Fruit fly (Drosophila melanogaster): ENCODE data around the gene Dscam4.

Dscam4 gene

DNA sequence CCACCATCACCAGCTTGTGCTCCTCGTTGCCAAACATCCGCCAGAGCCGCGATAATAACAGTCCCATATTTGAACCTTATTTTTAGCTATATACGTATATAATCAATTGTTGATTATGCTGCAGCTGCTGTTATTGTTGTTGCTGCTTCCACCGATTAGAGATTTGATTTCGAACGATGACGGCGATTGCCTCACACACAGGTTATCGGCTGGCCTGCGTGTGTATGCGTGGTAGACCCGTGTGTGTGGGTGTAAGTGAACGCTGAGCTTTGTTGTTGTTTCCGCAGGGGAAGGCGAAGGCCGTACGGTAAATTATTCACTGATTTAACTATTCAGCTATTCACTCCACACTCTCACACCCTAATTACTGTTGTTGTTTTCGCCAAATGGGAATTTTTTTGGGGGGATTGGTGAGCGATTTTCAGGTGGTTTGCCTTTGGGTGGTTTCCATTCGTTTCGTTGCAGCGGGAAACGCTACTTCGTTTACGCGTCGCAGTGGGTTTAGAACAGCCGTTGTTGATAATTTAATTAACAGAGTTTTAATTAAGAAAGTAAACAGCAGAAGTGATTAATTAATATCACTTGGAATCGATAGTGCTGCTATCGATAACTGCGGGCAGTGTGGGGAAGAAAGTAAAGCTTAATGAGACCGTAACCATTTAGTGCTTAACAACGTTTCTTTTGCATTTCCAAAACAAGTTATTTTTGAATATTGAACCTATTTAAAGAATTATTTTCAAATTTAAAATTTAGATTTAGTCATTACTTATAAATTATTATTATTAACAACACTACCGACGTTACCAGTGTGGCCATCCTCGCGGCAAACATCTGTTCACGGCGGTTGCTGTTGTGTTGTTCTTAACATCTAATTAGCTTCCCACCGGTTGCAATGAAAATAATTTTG lies 61.0 kb downstream of the Dscam4 start, which contains the start of the genes Arl5 and CG13671 (continued):
- TF ChIP-seq CG34376 (GFP tag; optimal IDR thresholded peaks at IDR 0.05) (peak; percentile 75), Dfd (GFP tag; optimal IDR thresholded peaks at IDR 0.05) (no peak), scrt (GFP tag; optimal IDR thresholded peaks at IDR 0.05) (peak; percentile 59), CG3838 (GFP tag; optimal IDR thresholded peaks at IDR 0.05) (no peak), CG13894 (tag; optimal IDR thresholded peaks at IDR 0.05) (no peak), CG6765 (GFP tag; optimal IDR thresholded peaks at IDR 0.05) (no peak), CG10979 (tag; optimal IDR thresholded peaks at IDR 0.05) (peak; percentile 62), E2f2 (GFP tag; IDR thresholded peaks at IDR 0.05) (peak; percentile 73), CG7786 (GFP tag; optimal IDR thresholded peaks at IDR 0.05) (peak; percentile 27), CG14667 (GFP tag; IDR thresholded peaks at IDR 0.05) (peak; percentile 63), zen (tag; optimal IDR thresholded peaks at IDR 0.05) (peak; percentile 90), CG14965 (GFP tag; optimal IDR thresholded peaks at IDR 0.05; ENCODE audit: borderline replicate concordance) (no peak), org-1 (GFP tag; optimal IDR thresholded peaks at IDR 0.05) (peak; percentile 28), wdn (GFP tag; IDR thresholded peaks at IDR 0.05) (peak; percentile 49; the same call in 1 of the 2 replicates), Ptx1 (GFP tag; IDR thresholded peaks at IDR 0.05) (peak; percentile 91), twi (tag; optimal IDR thresholded peaks at IDR 0.05) (peak; percentile 49), Sin3A (optimal IDR thresholded peaks at IDR 0.05) (peak; percentile 67), chif (GFP tag; optimal IDR thresholded peaks at IDR 0.05) (peak; percentile 60), CG17568 (GFP tag; optimal IDR thresholded peaks at IDR 0.05) (no peak), CG10366 (GFP tag; IDR thresholded peaks at IDR 0.05) (peak; percentile 79), Ssrp (tag; optimal IDR thresholded peaks at IDR 0.05) (peak; percentile 73), fru (optimal IDR thresholded peaks at IDR 0.05) (no peak), stc (GFP tag; IDR thresholded peaks at IDR 0.05) (peak; percentile 61), ssp (GFP tag; IDR thresholded peaks at IDR 0.05) (peak; percentile 72), br (optimal IDR thresholded peaks at IDR 0.05) (no peak), CG17328 (GFP tag; IDR thresholded peaks at IDR 0.05) (peak; percentile 83), lab (GFP tag; optimal IDR thresholded peaks at IDR 0.05) (peak; percentile 82), gt (GFP tag; IDR thresholded peaks at IDR 0.05) (no peak), odd (GFP tag; optimal IDR thresholded peaks at IDR 0.05) (no peak), CG7357 (GFP tag; IDR thresholded peaks at IDR 0.05) (peak; percentile 23; the same call in 1 of the 3 replicates), Dad (GFP tag; optimal IDR thresholded peaks at IDR 0.05) (peak; percentile 44), CG12071 (GFP tag; optimal IDR thresholded peaks at IDR 0.05) (no peak), sr (GFP tag; IDR thresholded peaks at IDR 0.05) (peak; percentile 83; the same call in 2 of the 3 replicates), CG9215 (GFP tag; IDR thresholded peaks at IDR 0.05) (peak; percentile 71), pnt (GFP tag; optimal IDR thresholded peaks at IDR 0.05) (peak; percentile 43), CG32772 (GFP tag; IDR thresholded peaks at IDR 0.05) (peak; percentile 83), trh (GFP tag; optimal IDR thresholded peaks at IDR 0.05) (peak; percentile 64), CG12391 (tag; optimal IDR thresholded peaks at IDR 0.05) (peak; percentile 91), CG4404 (GFP tag; IDR thresholded peaks at IDR 0.05) (peak; percentile 74), CG5245 (GFP tag; optimal IDR thresholded peaks at IDR 0.05) (peak; percentile 76), CG2875 (GFP tag; optimal IDR thresholded peaks at IDR 0.05) (peak; percentile 50), Xrp1 (GFP tag; IDR thresholded peaks at IDR 0.05) (peak; percentile 89), sens (GFP tag) (peak; percentile 95), Deaf1 (tag; optimal IDR thresholded peaks at IDR 0.05) (no peak), CG11456 (GFP tag; IDR thresholded peaks at IDR 0.05) (peak; percentile 88), CG18764 (GFP tag; optimal IDR thresholded peaks at IDR 0.05) (peak; percentile 81), vfl (GFP tag; optimal IDR thresholded peaks at IDR 0.05) (peak; percentile 54), CoRest (tag; optimal IDR thresholded peaks at IDR 0.05) (peak; percentile 64), Rfx (GFP tag; IDR thresholded peaks at IDR 0.05) (peak; percentile 83), esg (GFP tag; conservative IDR thresholded peaks at IDR 0.05) (peak; percentile 67), Hr78 (GFP tag; optimal IDR thresholded peaks at IDR 0.05) (no peak)
